Fruit fly (Drosophila melanogaster): ENCODE data around the gene msb1l.

msb1l gene

dm6 chr2L:19567305-19567898 is 10.1 kb upstream of the msb1l start:
- TF ChIP-seq noc (tag; optimal IDR thresholded peaks at IDR 0.05), result no peak

- no peak for TF ChIP-seq noc (tag; optimal IDR thresholded peaks at IDR 0.05)
Observed at dm6 chr2L:19570806-19571254, 6.7 kb upstream of the msb1l start.

- TF ChIP-seq noc (tag; optimal IDR thresholded peaks at IDR 0.05), result no peak
Observed at dm6 chr2L:19571574-19572495, 5.7 kb upstream of the msb1l start.

DNA sequence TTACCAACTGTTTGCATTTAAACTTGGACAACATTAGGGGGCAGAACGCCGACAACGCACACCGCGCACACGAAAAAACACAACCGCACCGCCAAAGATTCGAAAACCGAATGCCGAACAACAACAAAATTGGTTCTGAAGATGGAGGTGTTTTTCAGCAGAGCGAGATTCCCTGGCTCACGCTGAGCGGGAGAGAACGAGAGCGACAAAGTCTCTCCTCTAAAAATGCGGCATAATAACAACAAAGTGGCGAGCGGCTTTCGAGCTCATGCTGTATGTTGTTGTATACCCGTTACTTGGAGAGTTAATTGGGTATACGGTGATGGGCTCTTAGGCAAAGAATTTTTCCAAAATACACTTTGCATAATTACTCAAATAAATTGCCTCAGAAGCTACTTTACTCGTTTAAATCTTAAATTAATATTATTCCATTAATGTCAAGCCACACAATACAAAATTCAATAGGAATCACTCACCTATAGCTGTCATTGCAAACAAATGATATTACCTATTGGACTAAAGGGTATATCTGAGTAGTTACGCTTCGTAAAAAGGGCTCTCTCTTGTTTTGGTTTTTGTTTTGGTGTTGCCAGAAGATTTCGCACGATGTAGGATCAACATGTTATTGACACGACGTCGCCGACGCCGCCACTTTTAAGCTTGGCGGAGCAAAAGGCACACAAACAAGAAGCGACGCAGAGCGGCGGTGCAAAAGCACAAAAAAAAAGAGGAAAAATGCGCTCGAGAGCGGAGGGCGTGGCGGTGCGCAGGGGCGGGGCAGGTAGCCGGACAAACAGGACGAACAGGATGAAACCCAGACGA is 4.8 kb upstream of the msb1l start:
- peak; percentile 85 for TF ChIP-seq noc (tag; optimal IDR thresholded peaks at IDR 0.05)

DNA sequence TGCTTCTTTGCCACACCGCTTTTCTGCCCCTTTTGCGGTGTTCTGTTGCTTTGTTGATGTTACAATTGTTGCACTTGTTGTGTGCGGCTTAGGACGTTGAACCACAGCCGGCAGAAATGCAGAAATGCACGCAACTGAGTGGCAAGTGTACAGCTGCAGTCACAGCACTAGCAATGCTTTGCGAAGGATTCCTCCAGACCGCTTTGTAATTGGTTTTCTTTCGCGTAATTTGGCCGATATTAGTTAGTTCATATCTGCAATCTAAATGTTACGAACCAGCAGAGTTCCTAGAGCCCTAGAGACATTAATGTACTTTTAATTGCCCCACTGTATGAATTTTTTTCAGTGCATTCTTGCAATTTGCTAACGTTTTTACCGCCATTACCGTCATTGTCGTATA is 3.1 kb upstream of the msb1l start:
- TF ChIP-seq noc (tag; optimal IDR thresholded peaks at IDR 0.05), result no peak

DNA sequence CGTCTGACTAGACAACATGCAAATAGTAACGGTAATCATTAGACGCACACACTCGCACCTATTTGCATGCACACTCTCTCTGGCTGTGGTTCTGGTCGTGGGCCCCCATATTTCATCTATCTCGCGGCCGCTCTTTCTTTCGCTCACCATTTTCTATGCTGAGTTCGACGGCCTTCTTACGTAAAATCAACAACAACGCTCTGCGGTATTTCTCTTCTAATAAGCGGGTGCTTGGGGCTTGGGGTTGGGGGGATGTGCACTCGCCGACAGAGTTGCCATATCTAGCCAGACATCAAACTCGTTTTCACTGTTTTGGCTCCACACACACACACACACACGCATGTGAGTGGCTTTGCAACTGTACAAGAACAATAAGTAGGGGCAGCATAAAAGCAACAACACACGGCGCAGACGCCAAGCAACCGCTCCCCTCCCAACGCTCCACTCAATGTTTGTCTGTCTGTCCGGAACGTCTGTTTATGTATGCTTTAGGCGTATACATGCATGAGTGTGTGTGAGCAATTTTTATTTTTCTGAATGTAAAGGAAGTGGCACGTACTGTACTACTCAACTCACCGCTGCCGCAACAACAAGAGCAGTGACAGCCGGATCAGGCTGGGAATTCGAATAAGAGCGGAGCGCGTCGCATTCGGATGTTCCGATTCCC is 2.4 kb upstream of the msb1l start:
- TF ChIP-seq noc (tag; optimal IDR thresholded peaks at IDR 0.05), result no peak

DNA sequence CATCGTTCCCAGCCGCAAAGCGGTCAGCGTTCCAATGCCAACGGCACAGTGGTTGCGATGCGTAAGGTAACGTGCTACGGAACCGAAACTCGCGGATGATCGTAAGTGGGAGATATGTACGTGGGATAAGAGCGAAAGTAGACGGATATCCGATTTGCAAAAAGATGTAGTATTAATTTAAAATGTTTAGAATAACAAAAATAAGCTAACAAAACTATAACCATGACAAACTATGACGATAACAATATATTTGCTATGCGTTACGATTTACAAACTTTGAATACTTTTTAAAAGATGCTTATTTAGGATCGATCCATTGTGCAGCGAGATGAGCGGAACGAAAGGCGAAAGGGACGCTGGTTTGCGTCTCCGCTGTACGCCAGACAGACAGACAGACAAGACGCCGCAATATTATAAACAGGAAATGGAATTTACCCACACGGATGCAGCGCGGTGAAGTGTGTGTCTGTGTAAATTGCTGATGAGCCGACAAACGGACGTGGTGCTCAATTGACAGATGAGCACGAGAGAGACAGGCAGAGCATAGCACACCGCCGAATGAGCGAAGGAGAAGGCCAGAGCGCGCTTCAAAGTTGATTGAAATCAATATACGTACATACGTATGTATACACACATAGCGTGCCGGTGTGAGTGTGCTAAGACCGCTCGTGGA is 1.7 kb upstream of the msb1l start:
- peak; percentile 88 for TF ChIP-seq noc (tag; optimal IDR thresholded peaks at IDR 0.05)

DNA sequence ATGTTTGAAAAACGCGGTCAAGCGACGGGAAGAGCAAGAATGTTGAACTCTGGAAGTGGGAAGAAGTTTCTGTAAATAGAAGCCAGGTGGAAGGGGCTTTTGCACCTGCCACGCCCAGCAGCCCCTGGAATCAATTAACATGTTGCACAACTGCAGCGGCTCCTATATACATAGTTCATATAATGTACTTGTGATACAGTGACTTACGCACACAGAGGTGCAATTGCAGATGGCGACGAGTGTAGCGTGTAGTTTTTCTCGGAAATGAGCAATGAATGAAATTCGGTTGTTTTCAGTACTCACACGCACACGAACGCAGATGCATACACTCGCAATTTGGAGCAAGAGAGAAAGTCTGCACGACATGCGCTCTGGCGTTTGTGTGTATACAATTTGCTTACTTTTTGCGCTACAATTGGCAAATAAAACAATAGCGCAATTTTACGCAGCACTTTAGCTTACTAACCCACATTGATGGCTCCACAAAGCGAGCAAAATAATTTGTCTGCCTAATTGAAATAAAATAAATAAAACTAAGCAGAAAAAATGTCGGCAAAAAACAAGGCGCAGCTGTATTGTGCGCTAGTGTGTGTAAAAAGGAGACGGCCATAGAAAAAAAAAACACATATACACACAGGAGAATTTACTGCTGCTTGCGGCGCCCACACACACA is 1.1 kb upstream of the msb1l start:
- TF ChIP-seq noc (tag; optimal IDR thresholded peaks at IDR 0.05), result no peak

dm6 chr2L:19579995-19580578 is 2.6 kb downstream of the msb1l start, which contains the start of gene Pmvk:
Gene Pmvk, minus strand, starts transcription at chr2L:19580351.
- no peak for TF ChIP-seq noc (tag; optimal IDR thresholded peaks at IDR 0.05)

DNA sequence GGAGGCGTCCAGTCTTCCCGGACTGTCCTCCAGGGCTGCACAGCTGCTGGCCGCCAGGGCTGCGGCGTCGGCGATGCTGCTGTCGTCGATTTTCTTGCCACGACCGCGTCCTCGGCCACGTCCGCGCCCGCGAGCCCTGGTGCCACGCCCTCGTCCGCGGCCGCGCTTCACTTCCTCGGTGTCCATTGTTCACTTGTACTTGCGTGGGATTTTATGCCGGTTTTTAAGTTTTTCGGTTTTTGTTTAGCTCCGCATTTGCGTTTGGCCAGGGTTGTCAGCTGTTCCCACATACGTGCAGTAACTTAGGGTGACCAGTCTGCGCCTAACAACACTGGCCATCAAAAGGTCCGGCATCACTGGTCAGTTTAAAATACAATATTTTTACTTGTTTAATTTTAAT is 4.7 kb downstream of the msb1l start, which contains the start of gene Hakai:
TSS of gene Hakai (minus strand) at position 290 of the 400 bp plus-strand sequence.
- peak; percentile 23 for TF ChIP-seq noc (tag; optimal IDR thresholded peaks at IDR 0.05)

dm6 chr2L:19583926-19584392 is 6.5 kb downstream of the msb1l start, which contains the start of the genes PCNA2 and CG10366:
Gene PCNA2, minus strand, starts transcription at chr2L:19583990.
Gene CG10366, plus strand, starts transcription at chr2L:19584235.
- TF ChIP-seq noc (tag; optimal IDR thresholded peaks at IDR 0.05), result peak; percentile 76

DNA sequence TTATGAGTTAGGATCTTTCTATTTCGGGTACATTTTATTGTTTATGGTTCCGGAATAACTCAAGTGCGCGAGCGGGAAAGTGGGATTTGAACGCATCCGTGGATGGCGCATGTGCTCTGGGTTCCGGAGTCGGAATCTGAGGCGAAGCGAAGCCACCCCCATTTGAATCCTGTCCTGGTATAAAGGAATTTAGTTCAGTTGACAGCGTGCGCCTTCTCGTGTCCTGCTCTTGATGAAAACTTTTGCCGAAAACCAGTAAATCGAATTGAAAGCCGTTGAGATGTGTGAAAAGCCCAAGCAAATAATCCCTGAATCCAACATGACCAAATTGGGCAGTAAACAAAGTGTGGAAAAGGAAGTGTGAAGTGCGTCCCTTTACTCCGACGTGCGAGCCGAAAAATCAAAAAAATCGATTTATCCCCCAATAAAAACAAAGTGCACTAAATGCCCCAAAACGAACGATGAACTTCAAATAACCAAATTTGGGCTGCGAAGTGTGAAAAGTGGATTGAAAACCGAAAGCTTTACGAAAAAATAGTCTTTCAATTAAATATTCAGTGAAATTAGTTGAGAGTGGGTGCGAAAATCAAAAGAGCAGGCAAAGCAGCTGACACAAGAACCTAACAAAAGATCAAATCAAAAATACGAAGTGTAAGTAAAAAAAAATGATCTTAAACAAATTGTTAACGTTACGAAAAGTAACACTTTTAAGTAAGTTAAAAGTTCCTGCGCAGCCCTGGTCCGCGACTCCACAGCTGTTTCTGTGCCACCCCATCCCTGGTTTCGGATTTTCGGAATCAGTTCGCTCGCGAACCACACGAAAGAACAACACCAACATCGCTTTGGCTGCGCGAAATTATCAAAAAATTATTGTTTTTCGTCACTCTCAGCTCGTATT is 9.2 kb downstream of the msb1l start, which contains the start of gene Lar:
TSS of gene Lar (plus strand) at position 188 of the 898 bp plus-strand sequence.
- peak; percentile 24 for TF ChIP-seq noc (tag; optimal IDR thresholded peaks at IDR 0.05)

DNA sequence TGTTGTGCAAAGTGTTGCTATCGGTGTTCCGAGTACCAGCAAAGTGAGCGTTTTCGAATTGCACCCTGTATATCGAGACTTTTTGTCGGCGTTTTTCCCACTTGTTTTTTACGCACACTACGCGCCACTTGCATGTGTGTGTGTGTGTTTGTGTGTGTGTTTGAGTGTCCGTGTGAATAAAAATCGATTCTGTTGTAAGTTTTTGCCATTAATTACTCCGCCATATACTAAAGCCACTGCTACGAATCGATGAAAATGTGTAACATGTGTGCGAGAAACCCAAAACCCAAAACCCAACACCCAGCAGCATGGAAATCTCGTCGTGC is 9.8 kb downstream of the msb1l start:
- TF ChIP-seq noc (tag; optimal IDR thresholded peaks at IDR 0.05), result no peak
